Fruit fly (Drosophila melanogaster): Measurements from ENCODE around the gene Lip4.

Lip4 gene

DNA sequence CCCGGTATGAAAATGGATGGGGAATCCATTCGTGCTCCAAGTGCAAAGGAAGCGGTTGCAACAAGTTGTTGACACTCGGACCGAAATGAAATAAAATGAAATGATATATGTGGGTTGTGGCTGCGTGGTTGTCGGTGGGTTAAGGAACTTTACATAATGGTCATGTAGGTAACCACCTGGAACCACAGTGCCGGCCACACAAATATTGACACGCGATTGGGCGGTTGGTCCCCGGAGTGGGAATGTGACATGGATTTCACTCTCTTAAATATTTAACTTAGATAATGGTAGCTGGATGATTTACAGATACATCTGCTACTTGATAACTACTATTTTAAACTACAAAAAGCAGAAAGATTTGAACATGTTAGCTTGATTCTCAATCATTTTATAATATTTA lies 22.5 kb upstream of the Lip4 start (continued):
- TF ChIP-seq CG6254 (GFP tag; optimal IDR thresholded peaks at IDR 0.05) = peak; percentile 27
- peak; percentile 8 for TF ChIP-seq Atf3 (GFP tag; optimal IDR thresholded peaks at IDR 0.05)
- no peak for TF ChIP-seq CG16863 (GFP tag; optimal IDR thresholded peaks at IDR 0.05)
- TF ChIP-seq nerfin-1 (tag; optimal IDR thresholded peaks at IDR 0.05) = peak; percentile 39
- TF ChIP-seq CG11085 (GFP tag; IDR thresholded peaks at IDR 0.05) = no peak
- TF ChIP-seq CG12659 (GFP tag; optimal IDR thresholded peaks at IDR 0.05) = no peak
- no peak for TF ChIP-seq jigr1 (GFP tag; IDR thresholded peaks at IDR 0.05)
- TF ChIP-seq pros (GFP tag; optimal IDR thresholded peaks at IDR 0.05) = no peak
- peak; percentile 27; the same call in 1 of the 2 replicates for TF ChIP-seq ara (GFP tag; IDR thresholded peaks at IDR 0.05)
- no peak for TF ChIP-seq Dip2 (GFP tag; IDR thresholded peaks at IDR 0.05)
- no peak for TF ChIP-seq CG17912 (GFP tag; optimal IDR thresholded peaks at IDR 0.05)
- no peak for TF ChIP-seq br (optimal IDR thresholded peaks at IDR 0.05)
- peak; percentile 30; the same call in 1 of the 2 replicates for TF ChIP-seq onecut (GFP tag; IDR thresholded peaks at IDR 0.05)
- TF ChIP-seq Nf-YC (tag; optimal IDR thresholded peaks at IDR 0.05) = no peak
- no peak for TF ChIP-seq sens-2 (GFP tag; IDR thresholded peaks at IDR 0.05)
- TF ChIP-seq BEAF-32 (GFP tag; optimal IDR thresholded peaks at IDR 0.05) = no peak
- TF ChIP-seq CG15479 (GFP tag; optimal IDR thresholded peaks at IDR 0.05) = no peak
- peak; percentile 71 for TF ChIP-seq CG11696 (GFP tag; IDR thresholded peaks at IDR 0.05)
- no peak for TF ChIP-seq fd3F (GFP tag; optimal IDR thresholded peaks at IDR 0.05)
- peak; percentile 32 for TF ChIP-seq CG7987 (GFP tag; optimal IDR thresholded peaks at IDR 0.05)
- peak; percentile 63 for TF ChIP-seq CG15601 (tag; optimal IDR thresholded peaks at IDR 0.05)
- peak; percentile 29 for TF ChIP-seq ATbp (GFP tag; optimal IDR thresholded peaks at IDR 0.05)
- peak; percentile 55; the same call in 2 of the 3 replicates for TF ChIP-seq zfh1 (GFP tag; IDR thresholded peaks at IDR 0.05)
- no peak for TF ChIP-seq kay (GFP tag; optimal IDR thresholded peaks at IDR 0.05)
- TF ChIP-seq sc (optimal IDR thresholded peaks at IDR 0.05) = no peak
- TF ChIP-seq sc (GFP tag; optimal IDR thresholded peaks at IDR 0.05) = peak; percentile 44
- TF ChIP-seq CG17186 (GFP tag; optimal IDR thresholded peaks at IDR 0.05) = no peak
- TF ChIP-seq CG11560 (tag; IDR thresholded peaks at IDR 0.05) = no peak
- TF ChIP-seq repo (GFP tag; optimal IDR thresholded peaks at IDR 0.05) = no peak
- TF ChIP-seq Antp (GFP tag; optimal IDR thresholded peaks at IDR 0.05) = no peak
- TF ChIP-seq CG2202 (tag; optimal IDR thresholded peaks at IDR 0.05) = peak; percentile 69
- no peak for TF ChIP-seq bcd (GFP tag; optimal IDR thresholded peaks at IDR 0.05)
- no peak for TF ChIP-seq luna (GFP tag; optimal IDR thresholded peaks at IDR 0.05)
- TF ChIP-seq z (GFP tag; IDR thresholded peaks at IDR 0.05) = no peak
- no peak for TF ChIP-seq Ptx1 (GFP tag; IDR thresholded peaks at IDR 0.05)
- no peak for TF ChIP-seq HLH54F (GFP tag; optimal IDR thresholded peaks at IDR 0.05)
- TF ChIP-seq her (GFP tag; optimal IDR thresholded peaks at IDR 0.05) = no peak
- peak; percentile 34 for TF ChIP-seq unpg (GFP tag; optimal IDR thresholded peaks at IDR 0.05)
- no peak for TF ChIP-seq Hr78 (GFP tag; optimal IDR thresholded peaks at IDR 0.05)
- no peak for TF ChIP-seq Hr3 (GFP tag; optimal IDR thresholded peaks at IDR 0.05)
- no peak for TF ChIP-seq CG10267 (tag; optimal IDR thresholded peaks at IDR 0.05)
- TF ChIP-seq CG16779 (GFP tag; IDR thresholded peaks at IDR 0.05) = no peak
- TF ChIP-seq CTCF (GFP tag; optimal IDR thresholded peaks at IDR 0.05) = no peak
- no peak for TF ChIP-seq CG8089 (GFP tag; optimal IDR thresholded peaks at IDR 0.05)
- peak; percentile 10; the same call in 1 of the 2 replicates for TF ChIP-seq HLH3B (GFP tag; IDR thresholded peaks at IDR 0.05)
- no peak for TF ChIP-seq CG33213 (GFP tag; optimal IDR thresholded peaks at IDR 0.05)
- TF ChIP-seq sqz (GFP tag; optimal IDR thresholded peaks at IDR 0.05) = peak; percentile 34
- TF ChIP-seq NfI (GFP tag; optimal IDR thresholded peaks at IDR 0.05) = no peak
- TF ChIP-seq CG17328 (GFP tag; IDR thresholded peaks at IDR 0.05) = no peak
- no peak for TF ChIP-seq ken (GFP tag; IDR thresholded peaks at IDR 0.05)
- no peak for TF ChIP-seq Sry-β (GFP tag; optimal IDR thresholded peaks at IDR 0.05)
- no peak for TF ChIP-seq CG9876 (GFP tag; optimal IDR thresholded peaks at IDR 0.05)
- no peak for TF ChIP-seq CG16815 (GFP tag; optimal IDR thresholded peaks at IDR 0.05)
